Worm (Caenorhabditis elegans): ENCODE results near the gene msp-3.

msp-3 gene

ce11 chrII:4779753-4780152, 6.3 kb downstream of the msp-3 start:
- peak; percentile 84 for TF ChIP-seq pha-4 (tag; optimal IDR thresholded peaks at IDR 0.05)
- no peak for TF ChIP-seq ceh-83 (GFP tag; optimal IDR thresholded peaks at IDR 0.05)

ce11 chrII:4776933-4777332, 9.1 kb downstream of the msp-3 start, which contains the start of gene F26G1.11:
F26G1.11 (plus strand) TSS chrII:4777137.
- TF ChIP-seq zip-8 (tag; optimal IDR thresholded peaks at IDR 0.05) (no peak), ztf-11 (tag; optimal IDR thresholded peaks at IDR 0.05) (no peak), bed-3 (GFP tag; optimal IDR thresholded peaks at IDR 0.05) (no peak), mep-1 (tag; optimal IDR thresholded peaks at IDR 0.05) (no peak), nhr-237 (tag; optimal IDR thresholded peaks at IDR 0.05) (no peak), elt-1 (tag; optimal IDR thresholded peaks at IDR 0.05; ENCODE audit: borderline replicate concordance, insufficient read depth) (no peak), blmp-1 (tag; optimal IDR thresholded peaks at IDR 0.05) (no peak), snpc-4 (tag; optimal IDR thresholded peaks at IDR 0.05) (no peak), nhr-76 (tag; optimal IDR thresholded peaks at IDR 0.05) (no peak)

ce11 chrII:4775802-4776201, 10.3 kb downstream of the msp-3 start:
- TF ChIP-seq unc-39 (tag; optimal IDR thresholded peaks at IDR 0.05) (no peak), ceh-83 (GFP tag; optimal IDR thresholded peaks at IDR 0.05) (no peak), nhr-76 (tag; optimal IDR thresholded peaks at IDR 0.05) (no peak), M03D4.4 (tag; optimal IDR thresholded peaks at IDR 0.05) (no peak)

ce11 chrII:4773891-4774432, 12.1 kb downstream of the msp-3 start, which contains the start of the genes F26G1.9 and F26G1.10:
F26G1.9 (minus strand) TSS chrII:4773991.
F26G1.10 (plus strand) TSS chrII:4774382.
- TF ChIP-seq M03D4.4 (tag; optimal IDR thresholded peaks at IDR 0.05), result no peak
- no peak for TF ChIP-seq lin-13 (tag; optimal IDR thresholded peaks at IDR 0.05)
- TF ChIP-seq ceh-39 (tag; optimal IDR thresholded peaks at IDR 0.05), result no peak
- TF ChIP-seq unc-39 (tag; optimal IDR thresholded peaks at IDR 0.05), result no peak
- TF ChIP-seq sptf-1 (tag; optimal IDR thresholded peaks at IDR 0.05), result no peak
- TF ChIP-seq zip-8 (tag; optimal IDR thresholded peaks at IDR 0.05), result no peak
- TF ChIP-seq ceh-43 (GFP tag; optimal IDR thresholded peaks at IDR 0.05), result no peak
- TF ChIP-seq ham-2 (GFP tag; optimal IDR thresholded peaks at IDR 0.05), result no peak

ce11 chrII:4772441-4772840, 13.6 kb downstream of the msp-3 start:
- TF ChIP-seq unc-39 (tag; optimal IDR thresholded peaks at IDR 0.05) (no peak), ceh-39 (tag; optimal IDR thresholded peaks at IDR 0.05) (no peak), pha-4 (tag; optimal IDR thresholded peaks at IDR 0.05) (no peak), bed-3 (GFP tag; optimal IDR thresholded peaks at IDR 0.05) (no peak), ham-2 (GFP tag; optimal IDR thresholded peaks at IDR 0.05) (no peak), lin-13 (tag; optimal IDR thresholded peaks at IDR 0.05) (no peak), zip-8 (tag; optimal IDR thresholded peaks at IDR 0.05) (no peak), nhr-2 (tag; optimal IDR thresholded peaks at IDR 0.05) (no peak), hlh-1 (tag; optimal IDR thresholded peaks at IDR 0.05) (no peak), mab-5 (tag; optimal IDR thresholded peaks at IDR 0.05) (no peak), unc-120 (tag; optimal IDR thresholded peaks at IDR 0.05; ENCODE audit: poor library complexity, severe bottlenecking) (no peak), unc-62 (GFP tag; optimal IDR thresholded peaks at IDR 0.05) (no peak), sem-2 (GFP tag; optimal IDR thresholded peaks at IDR 0.05) (no peak), lin-32 (GFP tag; optimal IDR thresholded peaks at IDR 0.05) (no peak)

ce11 chrII:4771282-4771681, 14.8 kb downstream of the msp-3 start, which contains the start of gene F26G1.5:
F26G1.5 (minus strand) TSS chrII:4771382.
- TF ChIP-seq lsy-2 (tag; optimal IDR thresholded peaks at IDR 0.05) (no peak), elt-1 (tag; optimal IDR thresholded peaks at IDR 0.05; ENCODE audit: borderline replicate concordance, insufficient read depth) (no peak), ham-2 (GFP tag; optimal IDR thresholded peaks at IDR 0.05) (no peak), elt-3 (tag; optimal IDR thresholded peaks at IDR 0.05) (no peak), zip-8 (tag; optimal IDR thresholded peaks at IDR 0.05) (no peak)

ce11 chrII:4769886-4770285, 16.2 kb downstream of the msp-3 start:
- TF ChIP-seq pha-4 (tag; optimal IDR thresholded peaks at IDR 0.05) (no peak), ceh-43 (GFP tag; optimal IDR thresholded peaks at IDR 0.05) (no peak), flh-1 (GFP tag; optimal IDR thresholded peaks at IDR 0.05) (no peak), lsy-2 (tag; optimal IDR thresholded peaks at IDR 0.05) (no peak), nhr-28 (tag; optimal IDR thresholded peaks at IDR 0.05) (no peak), nhr-2 (tag; optimal IDR thresholded peaks at IDR 0.05) (no peak), lin-13 (tag; optimal IDR thresholded peaks at IDR 0.05) (no peak), M03D4.4 (tag; optimal IDR thresholded peaks at IDR 0.05) (no peak), ztf-11 (tag; optimal IDR thresholded peaks at IDR 0.05) (no peak), unc-120 (tag; optimal IDR thresholded peaks at IDR 0.05; ENCODE audit: poor library complexity, severe bottlenecking) (no peak), ham-2 (GFP tag; optimal IDR thresholded peaks at IDR 0.05) (no peak), nhr-237 (tag; optimal IDR thresholded peaks at IDR 0.05) (no peak), nhr-12 (tag; optimal IDR thresholded peaks at IDR 0.05) (no peak), cnd-1 (tag; optimal IDR thresholded peaks at IDR 0.05) (no peak), ceh-83 (GFP tag; optimal IDR thresholded peaks at IDR 0.05) (no peak), elt-3 (tag; optimal IDR thresholded peaks at IDR 0.05) (no peak), unc-62 (GFP tag; optimal IDR thresholded peaks at IDR 0.05) (no peak), tbx-8 (GFP tag; optimal IDR thresholded peaks at IDR 0.05) (no peak), ces-1 (GFP tag; optimal IDR thresholded peaks at IDR 0.05) (no peak), zip-8 (tag; optimal IDR thresholded peaks at IDR 0.05) (no peak)

All from whole organism, mixed stage, embryonic.